Worm (Caenorhabditis elegans): ENCODE measurements around the gene T13C5.2.

Gene T13C5.2

ce11 chrX:6178989-6179388 lies 5.8 kb upstream of the T13C5.2 start:
- TF ChIP-seq pqm-1 (tag; optimal IDR thresholded peaks at IDR 0.05) (no peak), ref-2 (tag; optimal IDR thresholded peaks at IDR 0.05) (no peak), hlh-6 (tag; optimal IDR thresholded peaks at IDR 0.05) (no peak), ttx-3 (tag; optimal IDR thresholded peaks at IDR 0.05) (no peak), nfya-1 (tag; optimal IDR thresholded peaks at IDR 0.05) (no peak), pat-9 (tag; optimal IDR thresholded peaks at IDR 0.05) (no peak), fax-1 (tag; optimal IDR thresholded peaks at IDR 0.05) (no peak), Y22D7AL.16 (tag; optimal IDR thresholded peaks at IDR 0.05) (no peak), pha-4 (tag; optimal IDR thresholded peaks at IDR 0.05) (no peak), npax-4 (tag; optimal IDR thresholded peaks at IDR 0.05) (no peak)

- TF ChIP-seq pag-3 (tag; optimal IDR thresholded peaks at IDR 0.05; ENCODE audit: borderline replicate concordance), result no peak
- no peak for TF ChIP-seq pha-2 (tag; optimal IDR thresholded peaks at IDR 0.05)
- no peak for TF ChIP-seq unc-42 (tag; optimal IDR thresholded peaks at IDR 0.05)
- no peak for TF ChIP-seq elt-4 (tag; optimal IDR thresholded peaks at IDR 0.05)
- TF ChIP-seq ahr-1 (tag; optimal IDR thresholded peaks at IDR 0.05), result no peak
- no peak for TF ChIP-seq ceh-31 (tag; optimal IDR thresholded peaks at IDR 0.05)
- TF ChIP-seq dve-1 (tag; optimal IDR thresholded peaks at IDR 0.05), result no peak
- TF ChIP-seq ceh-14 (tag; optimal IDR thresholded peaks at IDR 0.05), result no peak
- TF ChIP-seq nfya-1 (tag; optimal IDR thresholded peaks at IDR 0.05), result no peak
- TF ChIP-seq fax-1 (tag; optimal IDR thresholded peaks at IDR 0.05), result no peak
- no peak for TF ChIP-seq hlh-13 (GFP tag; optimal IDR thresholded peaks at IDR 0.05)
- TF ChIP-seq ceh-2 (tag; optimal IDR thresholded peaks at IDR 0.05), result no peak
- TF ChIP-seq pqm-1 (tag; optimal IDR thresholded peaks at IDR 0.05), result no peak
- TF ChIP-seq mec-3 (tag; optimal IDR thresholded peaks at IDR 0.05; ENCODE audit: borderline replicate concordance), result no peak
- no peak for TF ChIP-seq ztf-16 (tag; optimal IDR thresholded peaks at IDR 0.05)
Observed at ce11 chrX:6180293-6180692, 4.5 kb upstream of the T13C5.2 start, which contains the start of gene T13C5.7. T13C5.7 (plus strand) TSS chrX:6180593.

- TF ChIP-seq sox-4 (tag; optimal IDR thresholded peaks at IDR 0.05) (no peak), ceh-19 (GFP tag; optimal IDR thresholded peaks at IDR 0.05) (no peak), zip-5 (tag; optimal IDR thresholded peaks at IDR 0.05) (no peak), npax-4 (tag; optimal IDR thresholded peaks at IDR 0.05) (no peak), pros-1 (tag; optimal IDR thresholded peaks at IDR 0.05) (no peak), fkh-6 (tag; optimal IDR thresholded peaks at IDR 0.05) (no peak), pha-4 (tag; optimal IDR thresholded peaks at IDR 0.05) (no peak), madf-2 (tag; optimal IDR thresholded peaks at IDR 0.05) (no peak), ttx-3 (tag; optimal IDR thresholded peaks at IDR 0.05) (no peak), ref-2 (tag; optimal IDR thresholded peaks at IDR 0.05) (no peak), tbx-7 (tag; optimal IDR thresholded peaks at IDR 0.05) (no peak), T23F11.4 (GFP tag; optimal IDR thresholded peaks at IDR 0.05) (no peak)
Observed at ce11 chrX:6187848-6188247, 3.0 kb downstream of the T13C5.2 start, which contains the start of gene T13C5.10. T13C5.10 (plus strand) TSS chrX:6188148.

ce11 chrX:6189955-6190354 lies 5.1 kb downstream of the T13C5.2 start, which contains the start of gene T13C5.9:
T13C5.9 (plus strand) TSS chrX:6190255.
- no peak for TF ChIP-seq mec-3 (tag; optimal IDR thresholded peaks at IDR 0.05; ENCODE audit: borderline replicate concordance)
- no peak for TF ChIP-seq dmd-4 (tag; optimal IDR thresholded peaks at IDR 0.05; ENCODE audit: borderline replicate concordance)
- no peak for TF ChIP-seq ceh-9 (tag; optimal IDR thresholded peaks at IDR 0.05)
- no peak for TF ChIP-seq lin-11 (tag; optimal IDR thresholded peaks at IDR 0.05)
- no peak for TF ChIP-seq pha-2 (tag; optimal IDR thresholded peaks at IDR 0.05)
- TF ChIP-seq K09A11.1 (tag; optimal IDR thresholded peaks at IDR 0.05; ENCODE audit: insufficient read depth), result no peak
- TF ChIP-seq ref-2 (tag; optimal IDR thresholded peaks at IDR 0.05), result no peak
- TF ChIP-seq zip-5 (tag; optimal IDR thresholded peaks at IDR 0.05), result no peak
- TF ChIP-seq pha-4 (tag; optimal IDR thresholded peaks at IDR 0.05), result no peak
- TF ChIP-seq ets-4 (tag; optimal IDR thresholded peaks at IDR 0.05), result no peak
- TF ChIP-seq ttx-3 (tag; optimal IDR thresholded peaks at IDR 0.05), result no peak
- TF ChIP-seq ceh-30 (tag; optimal IDR thresholded peaks at IDR 0.05), result no peak
- no peak for TF ChIP-seq dve-1 (tag; optimal IDR thresholded peaks at IDR 0.05)
- no peak for TF ChIP-seq elt-4 (tag; optimal IDR thresholded peaks at IDR 0.05)
- TF ChIP-seq C38D4.7 (GFP tag; optimal IDR thresholded peaks at IDR 0.05), result no peak
- TF ChIP-seq che-1 (tag; optimal IDR thresholded peaks at IDR 0.05), result no peak
- no peak for TF ChIP-seq ceh-45 (GFP tag; IDR thresholded peaks at IDR 0.05)
- no peak for TF ChIP-seq hlh-30 (tag; optimal IDR thresholded peaks at IDR 0.05; ENCODE audit: insufficient read depth)
- TF ChIP-seq npax-4 (tag; optimal IDR thresholded peaks at IDR 0.05), result no peak

Data from whole organism, late embryonic.